Comparison of ENCODE assay signal across 1 fruit fly cellular context in the genomic region with DNA sequence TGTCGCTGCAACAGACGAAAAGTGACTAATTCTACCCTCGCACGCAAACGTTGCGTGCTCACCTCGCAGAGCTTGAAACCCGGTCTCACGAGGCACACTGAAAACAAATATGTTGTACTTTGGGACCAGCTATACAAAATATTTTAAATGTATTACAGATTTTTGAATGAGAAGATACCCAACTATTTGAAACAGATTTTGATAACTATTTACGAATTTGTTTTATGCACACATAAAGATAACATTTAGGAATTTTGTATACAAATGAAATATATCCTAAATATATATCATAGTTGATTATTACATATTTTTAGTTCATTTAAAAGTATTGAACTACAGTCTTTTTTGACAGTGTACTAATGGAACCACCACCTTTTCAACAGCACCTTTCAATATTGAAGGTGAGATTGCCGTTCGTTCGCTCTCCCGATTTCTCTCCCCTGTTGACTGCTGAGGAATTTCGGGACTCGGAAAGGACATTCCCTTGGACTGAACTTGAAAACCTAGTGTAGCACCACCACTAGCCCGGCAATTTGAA.
TF ChIP-seq lines count a peak whose summit lies in the region.

A gene (minus strand): TSS at position 4 of the 538 bp plus-strand sequence.

TF ChIP-seq in whole organism, embryonic, 481 proteins besides CTCF, POLR2A, EP300 and RAD21 (continued from another document and continues in another):
- TF ChIP-seq CG10431 (GFP tag; optimal IDR thresholded peaks at IDR 0.05; lab: Kevin White, UChicago) (peak; percentile 10), CG6765 (GFP tag; optimal IDR thresholded peaks at IDR 0.05; lab: Kevin White, UChicago) (no peak), tap (tag; optimal IDR thresholded peaks at IDR 0.05; lab: Kevin White, UChicago) (peak; percentile 65), Vsx1 (GFP tag; optimal IDR thresholded peaks at IDR 0.05; lab: Kevin White, UChicago) (peak; percentile 35), twi (tag; optimal IDR thresholded peaks at IDR 0.05; lab: Kevin White, UChicago) (peak; percentile 71), run (tag; optimal IDR thresholded peaks at IDR 0.05; lab: Kevin White, UChicago) (peak; percentile 22), Oli (tag; optimal IDR thresholded peaks at IDR 0.05; lab: Kevin White, UChicago) (peak; percentile 72), CG31365 (tag; optimal IDR thresholded peaks at IDR 0.05; lab: Kevin White, UChicago) (no peak), CG12942 (GFP tag; optimal IDR thresholded peaks at IDR 0.05; lab: Kevin White, UChicago) (no peak), pnt (GFP tag; optimal IDR thresholded peaks at IDR 0.05; lab: Kevin White, UChicago) (no peak), CG15011 (GFP tag; optimal IDR thresholded peaks at IDR 0.05; lab: Kevin White, UChicago) (peak; percentile 52), CG30020 (tag; optimal IDR thresholded peaks at IDR 0.05; lab: Kevin White, UChicago) (peak; percentile 47), Dek (tag; optimal IDR thresholded peaks at IDR 0.05; lab: Kevin White, UChicago) (no peak), CG1024 (GFP tag; IDR thresholded peaks at IDR 0.05; lab: Robert Waterston, UW) (no peak), CG11695 (GFP tag; IDR thresholded peaks at IDR 0.05; lab: Robert Waterston, UW) (peak; percentile 62; the same call in 1 of the 3 replicates), CG12299 (tag; optimal IDR thresholded peaks at IDR 0.05; lab: Kevin White, UChicago) (peak; percentile 63), Usf (GFP tag; optimal IDR thresholded peaks at IDR 0.05; lab: Kevin White, UChicago) (peak; percentile 51), CG18262 (tag; optimal IDR thresholded peaks at IDR 0.05; lab: Kevin White, UChicago) (peak; percentile 95), CG10979 (tag; optimal IDR thresholded peaks at IDR 0.05; lab: Kevin White, UChicago) (peak; percentile 95), CG7271 (tag; optimal IDR thresholded peaks at IDR 0.05; lab: Kevin White, UChicago) (peak; percentile 76), ac (GFP tag; optimal IDR thresholded peaks at IDR 0.05; lab: Kevin White, UChicago) (peak; percentile 80), gsb (GFP tag; IDR thresholded peaks at IDR 0.05; lab: Robert Waterston, UW) (no peak), CG3407 (GFP tag; optimal IDR thresholded peaks at IDR 0.05; lab: Kevin White, UChicago) (peak; percentile 60), sens-2 (GFP tag; IDR thresholded peaks at IDR 0.05; lab: Robert Waterston, UW) (peak; percentile 40; the same call in 1 of the 2 replicates), gt (GFP tag; IDR thresholded peaks at IDR 0.05; lab: Robert Waterston, UW) (0 out of 2 replicates have a peak, but pooled peaks have one; percentile 5), pros (GFP tag; optimal IDR thresholded peaks at IDR 0.05; lab: Kevin White, UChicago) (peak; percentile 61), pita (GFP tag; optimal IDR thresholded peaks at IDR 0.05; lab: Kevin White, UChicago) (no peak), CG2712 (tag; optimal IDR thresholded peaks at IDR 0.05; lab: Kevin White, UChicago) (peak; percentile 95), D (optimal IDR thresholded peaks at IDR 0.05; lab: Kevin White, UChicago) (no peak), D (GFP tag; optimal IDR thresholded peaks at IDR 0.05; lab: Kevin White, UChicago) (peak; percentile 70), CG13424 (tag; optimal IDR thresholded peaks at IDR 0.05; lab: Kevin White, UChicago) (peak; percentile 80), Dp (GFP tag; optimal IDR thresholded peaks at IDR 0.05; lab: Kevin White, UChicago) (no peak), CG2202 (tag; optimal IDR thresholded peaks at IDR 0.05; lab: Kevin White, UChicago) (peak; percentile 82), CG30431 (GFP tag; optimal IDR thresholded peaks at IDR 0.05; lab: Kevin White, UChicago) (peak; percentile 25), CG32772 (GFP tag; IDR thresholded peaks at IDR 0.05; lab: Robert Waterston, UW) (0 out of 2 replicates have a peak, but pooled peaks have one; percentile 50), caup (GFP tag; optimal IDR thresholded peaks at IDR 0.05; lab: Kevin White, UChicago; ENCODE audit: severe bottlenecking) (peak; percentile 25), CG4617 (GFP tag; optimal IDR thresholded peaks at IDR 0.05; lab: Kevin White, UChicago; ENCODE audit: borderline replicate concordance) (peak; percentile 6), Lhr (GFP tag; optimal IDR thresholded peaks at IDR 0.05; lab: Kevin White, UChicago) (peak; percentile 43), Xrp1 (GFP tag; IDR thresholded peaks at IDR 0.05; lab: Robert Waterston, UW) (peak; percentile 91), CG6813 (GFP tag; optimal IDR thresholded peaks at IDR 0.05; lab: Kevin White, UChicago) (peak; percentile 40), fd96Cb (tag; optimal IDR thresholded peaks at IDR 0.05; lab: Kevin White, UChicago) (peak; percentile 75), Abd-B (GFP tag; optimal IDR thresholded peaks at IDR 0.05; lab: Kevin White, UChicago) (peak; percentile 49), Ssrp (tag; optimal IDR thresholded peaks at IDR 0.05; lab: Kevin White, UChicago) (peak; percentile 84), zen (tag; optimal IDR thresholded peaks at IDR 0.05; lab: Kevin White, UChicago) (peak; percentile 91), CG18764 (GFP tag; optimal IDR thresholded peaks at IDR 0.05; lab: Kevin White, UChicago) (peak; percentile 38), nom (GFP tag; optimal IDR thresholded peaks at IDR 0.05; lab: Kevin White, UChicago) (peak; percentile 45), sug (tag; optimal IDR thresholded peaks at IDR 0.05; lab: Kevin White, UChicago) (no peak), usp (GFP tag; optimal IDR thresholded peaks at IDR 0.05; lab: Kevin White, UChicago) (no peak), Fer3 (tag; optimal IDR thresholded peaks at IDR 0.05; lab: Kevin White, UChicago) (peak; percentile 42), Chrac-16 (GFP tag; optimal IDR thresholded peaks at IDR 0.05; lab: Kevin White, UChicago) (peak; percentile 70), CG6683 (GFP tag; optimal IDR thresholded peaks at IDR 0.05; lab: Kevin White, UChicago) (no peak), ap (GFP tag; IDR thresholded peaks at IDR 0.05; lab: Robert Waterston, UW) (no peak), CG1529 (GFP tag; optimal IDR thresholded peaks at IDR 0.05; lab: Kevin White, UChicago) (peak; percentile 72), mld (GFP tag; IDR thresholded peaks at IDR 0.05; lab: Robert Waterston, UW; ENCODE audit: partially characterized antibody) (peak; percentile 53; the same call in 1 of the 3 replicates), CG12219 (GFP tag; optimal IDR thresholded peaks at IDR 0.05; lab: Kevin White, UChicago) (peak; percentile 47), pfk (GFP tag; optimal IDR thresholded peaks at IDR 0.05; lab: Kevin White, UChicago) (no peak), CG7372 (GFP tag; IDR thresholded peaks at IDR 0.05; lab: Robert Waterston, UW) (0 out of 2 replicates have a peak, but pooled peaks have one; percentile 22), CG4730 (GFP tag; IDR thresholded peaks at IDR 0.05; lab: Robert Waterston, UW) (0 out of 2 replicates have a peak, but pooled peaks have one; percentile 12), CG15479 (GFP tag; optimal IDR thresholded peaks at IDR 0.05; lab: Kevin White, UChicago) (peak; percentile 58), CG17385 (GFP tag; optimal IDR thresholded peaks at IDR 0.05; lab: Kevin White, UChicago) (peak; percentile 53), al (GFP tag; IDR thresholded peaks at IDR 0.05; lab: Robert Waterston, UW) (no peak), lbe (GFP tag; optimal IDR thresholded peaks at IDR 0.05; lab: Kevin White, UChicago) (peak; percentile 25), danr (GFP tag; IDR thresholded peaks at IDR 0.05; lab: Robert Waterston, UW) (no peak), dan (GFP tag; IDR thresholded peaks at IDR 0.05; lab: Robert Waterston, UW) (peak; percentile 54; the same call in 1 of the 2 replicates), Awh (GFP tag; IDR thresholded peaks at IDR 0.05; lab: Robert Waterston, UW) (peak; percentile 34; the same call in 1 of the 2 replicates), salm (tag; optimal IDR thresholded peaks at IDR 0.05; lab: Kevin White, UChicago) (peak; percentile 49), ssp (GFP tag; IDR thresholded peaks at IDR 0.05; lab: Robert Waterston, UW) (peak; percentile 55), Kr (GFP tag; optimal IDR thresholded peaks at IDR 0.05; lab: Kevin White, UChicago) (peak; percentile 56), gem (tag; optimal IDR thresholded peaks at IDR 0.05; lab: Kevin White, UChicago) (peak; percentile 90), sima (GFP tag; optimal IDR thresholded peaks at IDR 0.05; lab: Kevin White, UChicago) (no peak), CG4328 (GFP tag; optimal IDR thresholded peaks at IDR 0.05; lab: Kevin White, UChicago) (no peak), CG1832 (GFP tag; optimal IDR thresholded peaks at IDR 0.05; lab: Kevin White, UChicago) (no peak), CG10209 (GFP tag; optimal IDR thresholded peaks at IDR 0.05; lab: Kevin White, UChicago) (peak; percentile 72), CG4360 (GFP tag; IDR thresholded peaks at IDR 0.05; lab: Robert Waterston, UW) (no peak), nerfin-1 (tag; optimal IDR thresholded peaks at IDR 0.05; lab: Kevin White, UChicago) (peak; percentile 98), shn (GFP tag; optimal IDR thresholded peaks at IDR 0.05; lab: Kevin White, UChicago) (no peak), Asciz (GFP tag; optimal IDR thresholded peaks at IDR 0.05; lab: Kevin White, UChicago) (peak; percentile 43), CG8924 (tag; optimal IDR thresholded peaks at IDR 0.05; lab: Kevin White, UChicago) (peak; percentile 88), CG33557 (GFP tag; optimal IDR thresholded peaks at IDR 0.05; lab: Kevin White, UChicago) (peak; percentile 95), CG6854 (GFP tag; optimal IDR thresholded peaks at IDR 0.05; lab: Kevin White, UChicago) (no peak), CG9727 (GFP tag; optimal IDR thresholded peaks at IDR 0.05; lab: Kevin White, UChicago) (peak; percentile 92), Atf3 (GFP tag; optimal IDR thresholded peaks at IDR 0.05; lab: Kevin White, UChicago) (no peak), kni (GFP tag; optimal IDR thresholded peaks at IDR 0.05; lab: Kevin White, UChicago) (no peak), GATAe (GFP tag; conservative IDR thresholded peaks at IDR 0.05; lab: Robert Waterston, UW) (no peak), btn (GFP tag; optimal IDR thresholded peaks at IDR 0.05; lab: Kevin White, UChicago) (no peak), CG17568 (GFP tag; optimal IDR thresholded peaks at IDR 0.05; lab: Kevin White, UChicago) (no peak), CG8359 (GFP tag; optimal IDR thresholded peaks at IDR 0.05; lab: Kevin White, UChicago; ENCODE audit: borderline replicate concordance) (peak; percentile 59), CG4424 (GFP tag; optimal IDR thresholded peaks at IDR 0.05; lab: Kevin White, UChicago) (peak; percentile 78), CG14667 (GFP tag; IDR thresholded peaks at IDR 0.05; lab: Robert Waterston, UW) (peak; percentile 28; the same call in 1 of the 2 replicates), B-H2 (GFP tag; optimal IDR thresholded peaks at IDR 0.05; lab: Kevin White, UChicago) (no peak), Med (GFP tag; lab: Kevin White, UChicago) (no peak), CG8388 (GFP tag; optimal IDR thresholded peaks at IDR 0.05; lab: Kevin White, UChicago) (peak; percentile 84), tio (GFP tag; optimal IDR thresholded peaks at IDR 0.05; lab: Kevin White, UChicago) (peak; percentile 62), CG31224 (GFP tag; IDR thresholded peaks at IDR 0.05; lab: Robert Waterston, UW) (no peak), org-1 (GFP tag; optimal IDR thresholded peaks at IDR 0.05; lab: Kevin White, UChicago) (peak; percentile 52), bcd (GFP tag; optimal IDR thresholded peaks at IDR 0.05; lab: Kevin White, UChicago) (peak; percentile 66), CG12155 (GFP tag; optimal IDR thresholded peaks at IDR 0.05; lab: Kevin White, UChicago) (peak; percentile 24), sc (optimal IDR thresholded peaks at IDR 0.05; lab: Kevin White, UChicago) (no peak), sc (GFP tag; optimal IDR thresholded peaks at IDR 0.05; lab: Kevin White, UChicago) (peak; percentile 58), gsb-n (tag; optimal IDR thresholded peaks at IDR 0.05; lab: Kevin White, UChicago) (peak; percentile 87), CG12769 (tag; optimal IDR thresholded peaks at IDR 0.05; lab: Kevin White, UChicago) (no peak), bbx (GFP tag; IDR thresholded peaks at IDR 0.05; lab: Robert Waterston, UW; ENCODE audit: partially characterized antibody) (peak; percentile 71), Max (GFP tag; optimal IDR thresholded peaks at IDR 0.05; lab: Kevin White, UChicago) (peak; percentile 9), tgo (GFP tag; IDR thresholded peaks at IDR 0.05; lab: Robert Waterston, UW) (peak; percentile 54; the same call in 2 of the 3 replicates), CG5245 (GFP tag; optimal IDR thresholded peaks at IDR 0.05; lab: Kevin White, UChicago) (peak; percentile 25), Hr51 (GFP tag; optimal IDR thresholded peaks at IDR 0.05; lab: Kevin White, UChicago) (peak in 1 of 2 experiments; percentile 59), Hmr (GFP tag; optimal IDR thresholded peaks at IDR 0.05; lab: Kevin White, UChicago) (peak; percentile 29), fd102C (GFP tag; optimal IDR thresholded peaks at IDR 0.05; lab: Kevin White, UChicago) (peak; percentile 74), CG4404 (GFP tag; IDR thresholded peaks at IDR 0.05; lab: Robert Waterston, UW) (peak; percentile 84), CG9437 (GFP tag; optimal IDR thresholded peaks at IDR 0.05; lab: Kevin White, UChicago) (peak; percentile 53), E2f1 (GFP tag; IDR thresholded peaks at IDR 0.05; lab: Robert Waterston, UW) (peak; percentile 62), CG12104 (GFP tag; optimal IDR thresholded peaks at IDR 0.05; lab: Kevin White, UChicago) (peak; percentile 47), gcm (GFP tag; optimal IDR thresholded peaks at IDR 0.05; lab: Kevin White, UChicago) (peak; percentile 82), ewg (GFP tag; optimal IDR thresholded peaks at IDR 0.05; lab: Kevin White, UChicago) (peak; percentile 47), CG16815 (GFP tag; optimal IDR thresholded peaks at IDR 0.05; lab: Kevin White, UChicago) (peak; percentile 82), CG1603 (tag; optimal IDR thresholded peaks at IDR 0.05; lab: Kevin White, UChicago) (peak; percentile 63), scrt (GFP tag; optimal IDR thresholded peaks at IDR 0.05; lab: Kevin White, UChicago) (peak; percentile 19), fd3F (GFP tag; optimal IDR thresholded peaks at IDR 0.05; lab: Kevin White, UChicago) (no peak), Six4 (GFP tag; optimal IDR thresholded peaks at IDR 0.05; lab: Kevin White, UChicago) (peak; percentile 46), bsh (GFP tag; optimal IDR thresholded peaks at IDR 0.05; lab: Kevin White, UChicago) (peak in 1 of 2 experiments; percentile 84), Elba2 (GFP tag; optimal IDR thresholded peaks at IDR 0.05; lab: Kevin White, UChicago) (peak; percentile 21), Nf-YB (GFP tag; optimal IDR thresholded peaks at IDR 0.05; lab: Kevin White, UChicago) (peak; percentile 70), Hsf (GFP tag; optimal IDR thresholded peaks at IDR 0.05; lab: Kevin White, UChicago) (peak; percentile 27), chif (GFP tag; optimal IDR thresholded peaks at IDR 0.05; lab: Kevin White, UChicago) (peak; percentile 3 to 49)
